Worm (Caenorhabditis elegans): ENCODE results near the gene ZK287.4.

The ZK287.4 gene

DNA sequence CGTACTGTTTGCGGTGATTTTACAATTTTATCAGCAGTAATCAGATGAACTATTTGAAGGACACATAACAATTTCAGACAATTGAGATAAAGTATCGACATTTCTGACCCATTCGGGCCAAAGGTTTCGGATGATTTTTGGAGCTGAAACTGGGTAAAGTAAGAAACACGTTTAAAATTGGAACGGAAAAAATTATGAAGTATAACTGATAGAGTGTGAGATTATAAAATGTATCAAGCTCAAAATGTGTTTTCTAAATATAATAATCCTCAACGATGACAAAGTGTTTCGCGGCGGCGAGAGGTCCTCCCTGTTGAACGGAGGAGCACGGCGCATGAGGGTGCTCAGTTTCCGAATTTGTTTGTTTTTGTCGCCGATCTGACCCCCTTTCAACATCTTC is at the start of gene ZK287.4:
Gene ZK287.4, minus strand, starts transcription at position 101 of the 400 bp plus-strand sequence.
- TF ChIP-seq sem-4 (tag; optimal IDR thresholded peaks at IDR 0.05) (no peak), R02D3.7 (tag; optimal IDR thresholded peaks at IDR 0.05) (no peak), alr-1 (tag; optimal IDR thresholded peaks at IDR 0.05) (no peak), egl-27 (tag; optimal IDR thresholded peaks at IDR 0.05) (no peak)

DNA sequence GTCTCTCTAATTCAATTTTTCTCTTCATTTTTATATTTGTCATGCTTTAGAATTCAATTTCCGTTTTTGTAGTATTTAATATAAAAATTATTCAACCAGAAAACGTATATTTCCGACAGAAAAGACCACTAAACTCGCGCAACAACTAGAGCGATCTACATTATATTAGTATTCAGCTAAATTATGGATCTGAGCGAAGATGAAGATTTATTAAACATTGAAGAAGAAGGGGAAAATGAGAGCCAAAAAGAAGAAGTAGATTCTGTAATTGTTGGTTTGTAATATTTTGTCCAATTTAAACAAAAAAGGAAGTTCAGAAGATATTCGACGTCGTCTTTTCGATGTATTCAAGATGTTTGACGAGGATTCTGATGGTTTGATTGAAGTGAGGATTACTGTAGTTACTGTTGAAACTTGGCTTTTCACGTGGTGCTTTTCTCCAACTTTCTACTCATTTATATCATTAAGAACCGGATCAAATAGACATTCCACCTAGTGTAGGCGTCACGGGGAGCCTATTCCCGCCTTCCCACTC is 48.5 kb upstream of the ZK287.4 start, which contains the start of gene cal-7:
Gene cal-7, plus strand, starts transcription at position 184 of the 535 bp plus-strand sequence.
- TF ChIP-seq ZK546.5 (tag; optimal IDR thresholded peaks at IDR 0.05) (no peak), peb-1 (tag; optimal IDR thresholded peaks at IDR 0.05) (no peak), lsy-2 (tag; optimal IDR thresholded peaks at IDR 0.05) (peak in 1 of 2 experiments; percentile 30), mdl-1 (tag; optimal IDR thresholded peaks at IDR 0.05) (no peak), unc-39 (tag; optimal IDR thresholded peaks at IDR 0.05) (no peak), fos-1 (tag; optimal IDR thresholded peaks at IDR 0.05) (no peak), sma-3 (GFP tag; optimal IDR thresholded peaks at IDR 0.05) (peak; percentile 24), nhr-11 (tag; optimal IDR thresholded peaks at IDR 0.05) (no peak), ztf-11 (tag; optimal IDR thresholded peaks at IDR 0.05) (no peak)

DNA sequence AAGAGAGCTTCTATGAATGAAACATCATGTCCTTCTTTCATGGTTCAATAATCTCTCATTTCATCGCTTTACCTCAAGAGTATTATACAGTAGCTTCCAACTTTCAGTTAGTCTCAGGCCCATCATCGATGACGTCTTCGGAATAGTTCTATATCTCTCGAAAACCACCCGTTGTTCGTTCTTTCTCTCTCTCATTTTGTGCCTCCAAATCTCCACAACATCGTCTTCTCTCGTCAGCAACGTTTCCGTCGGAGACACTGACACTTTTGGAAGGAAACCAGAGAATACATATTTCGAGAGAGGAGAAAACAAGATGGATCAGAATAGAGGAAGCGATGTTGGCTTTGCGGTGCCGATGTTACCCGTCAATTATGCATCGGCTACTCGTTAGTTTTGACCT is 46.4 kb upstream of the ZK287.4 start:
- TF ChIP-seq C34F6.9 (tag; optimal IDR thresholded peaks at IDR 0.05), result peak; percentile 23
- peak; percentile 32 for TF ChIP-seq sem-4 (tag; optimal IDR thresholded peaks at IDR 0.05)
- TF ChIP-seq elt-3 (tag; optimal IDR thresholded peaks at IDR 0.05), result no peak
- no peak for TF ChIP-seq nhr-11 (tag; optimal IDR thresholded peaks at IDR 0.05)
- TF ChIP-seq ceh-16 (tag; optimal IDR thresholded peaks at IDR 0.05), result no peak
- TF ChIP-seq unc-55 (GFP tag; optimal IDR thresholded peaks at IDR 0.05), result peak; percentile 8
- no peak for TF ChIP-seq gmeb-1 (tag; optimal IDR thresholded peaks at IDR 0.05)
- TF ChIP-seq nhr-21 (tag; optimal IDR thresholded peaks at IDR 0.05), result peak; percentile 51
- peak; percentile 32 for TF ChIP-seq nhr-6 (tag; optimal IDR thresholded peaks at IDR 0.05)
- TF ChIP-seq ama-1 (optimal IDR thresholded peaks at IDR 0.05), result peak; percentile 5
- peak; percentile 12 for TF ChIP-seq sma-9 (GFP tag; optimal IDR thresholded peaks at IDR 0.05)
- TF ChIP-seq sma-9 (tag; optimal IDR thresholded peaks at IDR 0.05), result no peak
- peak; percentile 25 for TF ChIP-seq nhr-129 (tag; optimal IDR thresholded peaks at IDR 0.05)
- no peak for TF ChIP-seq blmp-1 (tag; optimal IDR thresholded peaks at IDR 0.05; ENCODE audit: insufficient read depth)
- TF ChIP-seq crh-2 (tag; optimal IDR thresholded peaks at IDR 0.05), result peak; percentile 29
- TF ChIP-seq ZK546.5 (tag; optimal IDR thresholded peaks at IDR 0.05), result no peak

DNA sequence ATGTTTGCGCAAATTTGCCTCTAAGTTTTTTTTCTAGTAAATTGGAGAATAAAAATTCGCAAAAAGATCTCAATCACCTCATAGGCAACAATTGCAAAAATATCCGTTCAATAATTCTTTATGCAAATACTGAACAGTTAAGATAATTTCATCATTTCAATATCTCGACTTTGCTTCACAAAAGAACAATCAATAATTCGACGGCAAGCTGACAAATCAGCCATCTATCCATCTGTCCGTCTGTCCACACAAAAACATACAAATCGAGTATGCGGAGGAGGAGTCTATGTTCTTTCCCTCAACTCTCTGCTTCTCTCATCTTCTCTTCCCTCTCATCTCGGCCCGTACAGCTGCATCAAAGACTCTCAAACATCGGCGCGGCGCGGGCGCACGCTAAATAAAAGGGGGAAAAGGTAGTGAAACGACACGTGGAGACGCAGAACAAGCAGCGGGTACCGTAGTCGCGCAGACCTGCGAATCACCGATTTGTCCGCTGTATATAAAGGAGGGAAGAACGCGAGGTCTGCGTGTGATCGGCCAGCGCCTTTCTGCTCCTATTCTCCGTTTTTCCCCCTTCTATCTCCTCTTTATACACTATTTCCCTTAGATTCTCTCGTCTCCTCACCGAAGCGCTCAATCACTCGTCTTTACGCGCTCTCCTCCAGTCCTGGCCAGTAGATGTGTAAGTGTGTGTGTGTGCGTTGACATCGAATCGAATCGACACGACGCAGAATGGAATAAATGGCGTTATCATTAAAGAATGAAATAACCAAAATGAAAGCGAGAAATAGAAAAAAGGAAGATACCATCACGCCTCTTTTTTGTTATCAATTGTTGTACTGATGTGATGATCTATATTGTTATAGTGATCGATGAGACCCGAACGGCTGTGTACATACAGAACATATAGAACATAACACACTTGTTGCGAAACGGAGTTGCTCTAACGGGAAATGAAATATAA is 45.6 kb upstream of the ZK287.4 start:
- TF ChIP-seq egl-27 (tag; optimal IDR thresholded peaks at IDR 0.05), result peak; percentile 85
- no peak for TF ChIP-seq R02D3.7 (tag; optimal IDR thresholded peaks at IDR 0.05)
- peak; percentile 91 for TF ChIP-seq ceh-16 (tag; optimal IDR thresholded peaks at IDR 0.05)
- TF ChIP-seq mbf-1 (tag; optimal IDR thresholded peaks at IDR 0.05), result no peak
- peak; percentile 95 for TF ChIP-seq unc-55 (GFP tag; optimal IDR thresholded peaks at IDR 0.05)
- TF ChIP-seq crh-2 (tag; optimal IDR thresholded peaks at IDR 0.05), result peak; percentile 98
- TF ChIP-seq fos-1 (tag; optimal IDR thresholded peaks at IDR 0.05), result peak; percentile 97
- TF ChIP-seq nhr-10 (tag; optimal IDR thresholded peaks at IDR 0.05), result peak; percentile 23
- TF ChIP-seq alr-1 (tag; optimal IDR thresholded peaks at IDR 0.05), result no peak
- TF ChIP-seq nhr-6 (tag; optimal IDR thresholded peaks at IDR 0.05), result peak; percentile 77
- no peak for TF ChIP-seq aly-2 (tag; optimal IDR thresholded peaks at IDR 0.05)
- TF ChIP-seq unc-62 (GFP tag; optimal IDR thresholded peaks at IDR 0.05), result no peak
- no peak for TF ChIP-seq ceh-82 (tag; optimal IDR thresholded peaks at IDR 0.05)
- TF ChIP-seq ztf-11 (tag; optimal IDR thresholded peaks at IDR 0.05), result peak; percentile 39
- no peak for TF ChIP-seq elt-1 (tag; optimal IDR thresholded peaks at IDR 0.05)
- peak; percentile 98 for TF ChIP-seq lin-11 (tag; optimal IDR thresholded peaks at IDR 0.05)
- TF ChIP-seq nhr-237 (tag; optimal IDR thresholded peaks at IDR 0.05), result no peak
- TF ChIP-seq C34F6.9 (tag; optimal IDR thresholded peaks at IDR 0.05), result peak; percentile 96
- no peak for TF ChIP-seq nhr-23 (tag; optimal IDR thresholded peaks at IDR 0.05)
- peak; percentile 90 to 98 for TF ChIP-seq lsy-2 (tag; optimal IDR thresholded peaks at IDR 0.05)
- TF ChIP-seq gmeb-1 (tag; optimal IDR thresholded peaks at IDR 0.05), result peak; percentile 68
- no peak for TF ChIP-seq dmd-4 (tag; optimal IDR thresholded peaks at IDR 0.05)
- TF ChIP-seq elt-3 (tag; optimal IDR thresholded peaks at IDR 0.05), result no peak
- TF ChIP-seq sma-9 (GFP tag; optimal IDR thresholded peaks at IDR 0.05), result peak; percentile 90
- no peak for TF ChIP-seq sma-9 (tag; optimal IDR thresholded peaks at IDR 0.05)
- TF ChIP-seq mdl-1 (tag; optimal IDR thresholded peaks at IDR 0.05), result peak; percentile 90 to 98
- peak; percentile 98 for TF ChIP-seq F13H6.1 (tag; optimal IDR thresholded peaks at IDR 0.05)
- TF ChIP-seq nhr-11 (tag; optimal IDR thresholded peaks at IDR 0.05), result peak; percentile 77
- peak; percentile 61 for TF ChIP-seq ZK546.5 (tag; optimal IDR thresholded peaks at IDR 0.05)
- peak; percentile 55 for TF ChIP-seq skn-1 (tag; optimal IDR thresholded peaks at IDR 0.05)
- TF ChIP-seq nhr-129 (tag; optimal IDR thresholded peaks at IDR 0.05), result peak; percentile 98
- peak; percentile 93 for TF ChIP-seq sma-3 (GFP tag; optimal IDR thresholded peaks at IDR 0.05)
- peak; percentile 61 for TF ChIP-seq sem-4 (tag; optimal IDR thresholded peaks at IDR 0.05)
- TF ChIP-seq ztf-4 (tag; optimal IDR thresholded peaks at IDR 0.05), result peak; percentile 94
- peak; percentile 88 for TF ChIP-seq lin-13 (GFP tag; optimal IDR thresholded peaks at IDR 0.05)
- TF ChIP-seq peb-1 (tag; optimal IDR thresholded peaks at IDR 0.05), result no peak
- no peak for TF ChIP-seq nhr-12 (tag; optimal IDR thresholded peaks at IDR 0.05)
- no peak for TF ChIP-seq nhr-77 (tag; optimal IDR thresholded peaks at IDR 0.05)
